Worm (Caenorhabditis elegans): ENCODE measurements around the gene msp-113.

- TF ChIP-seq unc-62 (GFP tag; optimal IDR thresholded peaks at IDR 0.05) (no peak), unc-39 (tag; optimal IDR thresholded peaks at IDR 0.05) (no peak), mep-1 (tag; optimal IDR thresholded peaks at IDR 0.05) (no peak), ztf-11 (tag; optimal IDR thresholded peaks at IDR 0.05) (no peak)
Observed at ce11 chrIV:5294467-5294866, 3.3 kb upstream of the msp-113 start.

Data from whole organism, mixed stage, embryonic.